Worm (Caenorhabditis elegans): ENCODE results near the gene clec-234.

DNA sequence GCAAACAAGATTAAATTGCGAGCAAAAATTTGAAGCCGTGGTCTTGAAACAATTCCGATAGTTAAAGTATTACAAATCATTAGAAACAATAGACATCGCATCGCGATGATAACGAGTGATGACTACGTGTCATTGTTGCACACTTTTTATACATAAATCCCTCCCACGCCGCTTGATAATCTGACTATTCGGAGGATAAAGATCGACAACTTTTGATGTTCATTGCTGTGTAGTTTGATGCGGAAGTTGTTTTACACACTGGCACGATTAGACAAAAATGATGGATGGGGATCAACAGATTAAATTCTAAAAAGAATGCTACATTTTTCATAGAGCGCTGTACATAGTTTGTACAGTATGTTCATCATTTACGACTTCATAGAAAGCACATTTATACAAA is 45.9 kb upstream of the clec-234 start, which contains the start of gene T08G3.11:
- TF ChIP-seq him-1 (tag; optimal IDR thresholded peaks at IDR 0.05), result no peak
- no peak for TF ChIP-seq dao-5 (tag; optimal IDR thresholded peaks at IDR 0.05)
- no peak for TF ChIP-seq W03F9.2 (tag; optimal IDR thresholded peaks at IDR 0.05)

Data from whole organism, L4/young adult.